Worm (Caenorhabditis elegans): ENCODE data around the gene nlt-1.

DNA sequence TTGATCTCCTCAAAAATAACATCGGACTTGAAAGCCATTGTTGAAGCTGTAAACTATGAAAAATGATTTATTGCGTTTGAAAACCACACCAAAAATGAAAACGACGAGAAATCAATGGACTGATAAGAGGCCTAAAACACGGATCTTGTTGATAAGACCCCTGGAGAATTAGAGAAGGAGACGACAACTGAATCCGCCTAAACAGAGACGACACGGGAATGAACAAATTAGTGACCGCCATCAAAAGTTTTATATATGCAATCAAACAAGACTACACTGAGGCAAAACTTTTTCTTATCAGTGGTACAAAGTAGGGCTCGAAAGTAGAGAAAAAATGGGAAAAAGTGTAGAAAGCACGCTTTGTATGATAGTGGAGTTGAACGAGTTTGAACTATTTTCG is at the start of gene nlt-1:
- TF ChIP-seq C34B4.2 (tag; optimal IDR thresholded peaks at IDR 0.05): no peak
- TF ChIP-seq lsy-2 (tag; optimal IDR thresholded peaks at IDR 0.05): peak in 1 of 2 experiments; percentile 31
- no peak for TF ChIP-seq lin-39 (tag; optimal IDR thresholded peaks at IDR 0.05)
- TF ChIP-seq elt-3 (tag; optimal IDR thresholded peaks at IDR 0.05): peak in 1 of 6 experiments; percentile 41
- no peak for TF ChIP-seq zag-1 (tag; optimal IDR thresholded peaks at IDR 0.05)
- no peak for TF ChIP-seq nhr-12 (tag; optimal IDR thresholded peaks at IDR 0.05)
- no peak for TF ChIP-seq egl-27 (tag; optimal IDR thresholded peaks at IDR 0.05)
- TF ChIP-seq pqm-1 (tag; optimal IDR thresholded peaks at IDR 0.05): peak; percentile 62
- no peak for TF ChIP-seq zip-4 (GFP tag; optimal IDR thresholded peaks at IDR 0.05)

Data from whole organism, L1 larva.